Fruit fly (Drosophila melanogaster): Measurements from ENCODE around the gene CG6770.

Gene CG6770

dm6 chr2L:12010100-12010876, 35.6 kb downstream of the CG6770 start (continued):
- TF ChIP-seq kay (GFP tag; optimal IDR thresholded peaks at IDR 0.05) (peak; percentile 20), yki (optimal IDR thresholded peaks at IDR 0.05) (no peak), pum (GFP tag; optimal IDR thresholded peaks at IDR 0.05) (no peak), CG1832 (GFP tag; optimal IDR thresholded peaks at IDR 0.05) (peak; percentile 90)

DNA sequence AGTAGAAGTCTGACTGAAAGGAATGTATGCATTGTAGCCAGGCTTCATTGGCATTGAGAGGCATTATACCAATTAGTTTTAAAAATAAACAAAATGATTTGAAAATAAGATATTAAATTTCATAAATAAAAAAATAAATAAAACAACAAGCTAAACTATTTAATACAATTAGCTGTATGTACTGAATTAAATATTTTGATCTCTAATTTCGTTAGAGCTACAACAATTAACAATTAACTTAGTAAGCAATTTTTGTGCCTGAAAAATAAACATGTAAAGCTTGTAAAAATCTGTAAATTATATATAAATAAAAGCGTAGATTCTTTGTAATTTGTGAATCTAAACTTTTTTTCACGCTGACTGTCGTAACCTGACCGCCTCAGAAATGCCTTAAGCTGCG, 38.1 kb downstream of the CG6770 start, which contains the start of gene Rh5:
Gene Rh5 (plus strand): TSS at position 301 of the 400 bp plus-strand sequence.
- no peak for TF ChIP-seq z (GFP tag; IDR thresholded peaks at IDR 0.05)
- no peak for TF ChIP-seq CG14014 (GFP tag; IDR thresholded peaks at IDR 0.05)
- TF ChIP-seq CG17361 (GFP tag; IDR thresholded peaks at IDR 0.05), result no peak
- TF ChIP-seq CG13424 (tag; optimal IDR thresholded peaks at IDR 0.05), result no peak
- TF ChIP-seq CG10209 (GFP tag; optimal IDR thresholded peaks at IDR 0.05), result no peak
- TF ChIP-seq Fer2 (tag; optimal IDR thresholded peaks at IDR 0.05), result no peak
- no peak for TF ChIP-seq ken (GFP tag; IDR thresholded peaks at IDR 0.05)
- no peak for TF ChIP-seq en (GFP tag; optimal IDR thresholded peaks at IDR 0.05)
- no peak for TF ChIP-seq CG2889 (GFP tag; IDR thresholded peaks at IDR 0.05)
- no peak for TF ChIP-seq peb (GFP tag; IDR thresholded peaks at IDR 0.05)
- no peak for TF ChIP-seq CG7271 (tag; optimal IDR thresholded peaks at IDR 0.05)
- TF ChIP-seq CG10267 (tag; optimal IDR thresholded peaks at IDR 0.05), result no peak
- TF ChIP-seq Dip3 (GFP tag; optimal IDR thresholded peaks at IDR 0.05), result no peak

DNA sequence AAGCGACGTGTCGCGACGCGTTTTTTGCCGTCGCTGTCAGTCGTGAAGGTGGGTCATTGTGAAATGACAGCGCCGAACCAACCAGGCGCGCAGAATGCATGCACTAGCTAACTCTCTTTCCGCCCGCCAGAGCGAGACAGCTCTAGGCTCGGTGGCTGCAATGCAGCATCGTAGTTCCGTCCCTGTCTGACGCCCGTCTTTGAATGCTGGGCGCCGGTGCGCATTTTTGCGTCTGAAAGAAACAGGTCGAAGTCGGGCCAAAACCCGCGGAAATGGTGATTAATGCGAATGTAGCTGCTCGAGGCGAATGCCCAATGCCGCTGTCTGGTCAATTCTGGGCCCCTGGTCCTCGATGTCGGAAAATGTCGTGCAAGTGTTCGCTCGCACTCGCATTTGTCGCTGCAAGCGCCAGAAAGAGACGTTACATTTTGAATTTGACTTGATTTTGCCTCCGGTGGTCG, 38.6 kb downstream of the CG6770 start:
- TF ChIP-seq CG9609 (GFP tag; optimal IDR thresholded peaks at IDR 0.05), result no peak
- peak; percentile 13 for TF ChIP-seq CG10274 (GFP tag; optimal IDR thresholded peaks at IDR 0.05)
- TF ChIP-seq lbe (GFP tag; optimal IDR thresholded peaks at IDR 0.05), result no peak
- no peak for TF ChIP-seq scrt (GFP tag; optimal IDR thresholded peaks at IDR 0.05)
- TF ChIP-seq tin (GFP tag; optimal IDR thresholded peaks at IDR 0.05), result peak; percentile 2
- TF ChIP-seq H15 (GFP tag; IDR thresholded peaks at IDR 0.05), result no peak
- TF ChIP-seq CG6254 (GFP tag; optimal IDR thresholded peaks at IDR 0.05), result peak; percentile 92
- peak; percentile 12 for TF ChIP-seq ems (GFP tag; optimal IDR thresholded peaks at IDR 0.05)
- TF ChIP-seq CG12769 (tag; optimal IDR thresholded peaks at IDR 0.05), result peak; percentile 99
- no peak for TF ChIP-seq stc (GFP tag; IDR thresholded peaks at IDR 0.05)
- no peak for TF ChIP-seq danr (GFP tag; IDR thresholded peaks at IDR 0.05)
- TF ChIP-seq Deaf1 (tag; optimal IDR thresholded peaks at IDR 0.05), result peak; percentile 92
- TF ChIP-seq CG17186 (GFP tag; optimal IDR thresholded peaks at IDR 0.05), result peak; percentile 87
- peak; percentile 11 for TF ChIP-seq BEAF-32 (GFP tag; optimal IDR thresholded peaks at IDR 0.05)
- peak; percentile 16 for TF ChIP-seq CG12236 (GFP tag; optimal IDR thresholded peaks at IDR 0.05)
- no peak for TF ChIP-seq CG2120 (GFP tag; optimal IDR thresholded peaks at IDR 0.05)
- peak in 1 of 2 experiments; percentile 89 for TF ChIP-seq Eip74EF (GFP tag; optimal IDR thresholded peaks at IDR 0.05)
- no peak for TF ChIP-seq Hr39 (optimal IDR thresholded peaks at IDR 0.05)
- TF ChIP-seq Mad (GFP tag; optimal IDR thresholded peaks at IDR 0.05), result peak; percentile 65
- no peak for TF ChIP-seq CG12299 (tag; optimal IDR thresholded peaks at IDR 0.05)
- TF ChIP-seq chn (GFP tag; optimal IDR thresholded peaks at IDR 0.05), result peak; percentile 92
- TF ChIP-seq CG18599 (GFP tag; optimal IDR thresholded peaks at IDR 0.05), result peak; percentile 58
- TF ChIP-seq sens-2 (GFP tag; IDR thresholded peaks at IDR 0.05), result no peak
- TF ChIP-seq onecut (GFP tag; IDR thresholded peaks at IDR 0.05), result peak; percentile 92
- TF ChIP-seq GATAe (GFP tag; conservative IDR thresholded peaks at IDR 0.05), result no peak
- TF ChIP-seq CG3065 (GFP tag; optimal IDR thresholded peaks at IDR 0.05), result peak; percentile 41
- no peak for TF ChIP-seq CG9817 (tag; optimal IDR thresholded peaks at IDR 0.05)
- no peak for TF ChIP-seq ind (GFP tag; optimal IDR thresholded peaks at IDR 0.05)
- TF ChIP-seq NC2α (GFP tag; optimal IDR thresholded peaks at IDR 0.05), result peak; percentile 33
- peak; percentile 46 for TF ChIP-seq Sry-β (GFP tag; optimal IDR thresholded peaks at IDR 0.05)
- TF ChIP-seq dmrt99B (tag; optimal IDR thresholded peaks at IDR 0.05), result peak; percentile 72
